Worm (Caenorhabditis elegans): ENCODE measurements around the gene C30G12.1.

The C30G12.1 gene

ce11 chrII:7317468-7317867, 18.3 kb downstream of the C30G12.1 start, which contains the start of gene F21D12.2:
Gene F21D12.2, plus strand, starts transcription at chrII:7317768.
- TF ChIP-seq ztf-11 (tag; optimal IDR thresholded peaks at IDR 0.05) (no peak), snpc-4 (tag; optimal IDR thresholded peaks at IDR 0.05) (no peak)

- peak; percentile 58 for TF ChIP-seq lsy-12 (tag; optimal IDR thresholded peaks at IDR 0.05)
- no peak for TF ChIP-seq fkh-2 (tag; optimal IDR thresholded peaks at IDR 0.05)
- no peak for TF ChIP-seq ceh-28 (tag; optimal IDR thresholded peaks at IDR 0.05)
- TF ChIP-seq nhr-43 (tag; optimal IDR thresholded peaks at IDR 0.05; ENCODE audit: poor library complexity, severe bottlenecking), result peak; percentile 25
- no peak for TF ChIP-seq snpc-4 (tag; optimal IDR thresholded peaks at IDR 0.05)
Measured at ce11 chrII:7319471-7319870, 20.3 kb downstream of the C30G12.1 start.

ce11 chrII:7323317-7323716, 24.2 kb downstream of the C30G12.1 start:
- TF ChIP-seq ceh-16 (tag; optimal IDR thresholded peaks at IDR 0.05), result no peak
- TF ChIP-seq nhr-77 (tag; optimal IDR thresholded peaks at IDR 0.05), result no peak
- TF ChIP-seq nfya-1 (tag; optimal IDR thresholded peaks at IDR 0.05; ENCODE audit: insufficient read depth), result peak; percentile 20
- no peak for TF ChIP-seq mml-1 (tag; optimal IDR thresholded peaks at IDR 0.05)
- TF ChIP-seq nhr-76 (tag; optimal IDR thresholded peaks at IDR 0.05), result no peak
- TF ChIP-seq unc-62 (GFP tag; optimal IDR thresholded peaks at IDR 0.05), result peak; percentile 79
- TF ChIP-seq zag-1 (tag; optimal IDR thresholded peaks at IDR 0.05), result no peak
- TF ChIP-seq ztf-4 (tag; optimal IDR thresholded peaks at IDR 0.05), result no peak
- TF ChIP-seq aly-2 (tag; optimal IDR thresholded peaks at IDR 0.05), result no peak
- TF ChIP-seq mdl-1 (tag; optimal IDR thresholded peaks at IDR 0.05), result no peak
- peak; percentile 67 for TF ChIP-seq nhr-11 (tag; optimal IDR thresholded peaks at IDR 0.05)
- peak; percentile 66 for TF ChIP-seq lin-39 (tag; optimal IDR thresholded peaks at IDR 0.05)
- TF ChIP-seq snpc-4 (tag; optimal IDR thresholded peaks at IDR 0.05), result peak; percentile 21
- TF ChIP-seq egl-5 (tag; optimal IDR thresholded peaks at IDR 0.05), result peak; percentile 11
- TF ChIP-seq tbx-2 (tag; optimal IDR thresholded peaks at IDR 0.05), result no peak

ce11 chrII:7323925-7324324, 24.8 kb downstream of the C30G12.1 start, which contains the start of gene F21D12.3:
Gene F21D12.3, minus strand, starts transcription at chrII:7324025.
- no peak for TF ChIP-seq nhr-28 (tag; optimal IDR thresholded peaks at IDR 0.05)
- TF ChIP-seq snpc-4 (tag; optimal IDR thresholded peaks at IDR 0.05), result no peak
- TF ChIP-seq egl-5 (tag; optimal IDR thresholded peaks at IDR 0.05), result no peak
- no peak for TF ChIP-seq skn-1 (tag; optimal IDR thresholded peaks at IDR 0.05)
- no peak for TF ChIP-seq lsy-12 (tag; optimal IDR thresholded peaks at IDR 0.05)
- TF ChIP-seq ama-1 (optimal IDR thresholded peaks at IDR 0.05), result peak; percentile 8

- TF ChIP-seq daf-12 (tag; optimal IDR thresholded peaks at IDR 0.05), result no peak
- TF ChIP-seq lin-39 (tag; optimal IDR thresholded peaks at IDR 0.05), result peak; percentile 37
- TF ChIP-seq ztf-4 (tag; optimal IDR thresholded peaks at IDR 0.05), result no peak
- peak; percentile 37 for TF ChIP-seq nfya-1 (tag; optimal IDR thresholded peaks at IDR 0.05; ENCODE audit: insufficient read depth)
- TF ChIP-seq lin-15B (tag; optimal IDR thresholded peaks at IDR 0.05), result no peak
- no peak for TF ChIP-seq R02D3.7 (tag; optimal IDR thresholded peaks at IDR 0.05)
- TF ChIP-seq unc-62 (GFP tag; optimal IDR thresholded peaks at IDR 0.05), result no peak
- TF ChIP-seq sea-2 (GFP tag; optimal IDR thresholded peaks at IDR 0.05), result no peak
- no peak for TF ChIP-seq nhr-237 (tag; optimal IDR thresholded peaks at IDR 0.05)
- TF ChIP-seq ceh-28 (tag; optimal IDR thresholded peaks at IDR 0.05), result no peak
- no peak for TF ChIP-seq fos-1 (tag; optimal IDR thresholded peaks at IDR 0.05)
- TF ChIP-seq mml-1 (tag; optimal IDR thresholded peaks at IDR 0.05), result no peak
- peak; percentile 67 for TF ChIP-seq fkh-10 (GFP tag; optimal IDR thresholded peaks at IDR 0.05)
- no peak for TF ChIP-seq nhr-76 (tag; optimal IDR thresholded peaks at IDR 0.05)
- TF ChIP-seq egl-5 (tag; optimal IDR thresholded peaks at IDR 0.05), result no peak
Measured at ce11 chrII:7325063-7325480, 25.9 kb downstream of the C30G12.1 start.

ce11 chrII:7326199-7326598, 27.1 kb downstream of the C30G12.1 start:
- TF ChIP-seq eor-1 (tag; optimal IDR thresholded peaks at IDR 0.05) (no peak), fkh-10 (GFP tag; optimal IDR thresholded peaks at IDR 0.05) (peak; percentile 60), pqm-1 (tag; optimal IDR thresholded peaks at IDR 0.05) (no peak), nhr-25 (tag; optimal IDR thresholded peaks at IDR 0.05) (no peak)

Measured in whole organism, L3 larva.